Worm (Caenorhabditis elegans) whole organism, midembryonic: ENCODE measurements around the gene F23F1.6.

Experiments
- T22C8.4 ChIP-seq: fragments of 200-800 bp; sonication (Bioruptor generic); IDR thresholded peaks from 2 replicates; pipeline ENCODE4 v1.3.6; 2022; ENCODE audit warnings: missing genetic modification characterization, missing compliant biosample characterization
- cog-1 ChIP-seq: sonication (generic microtip); optimal IDR thresholded peaks from 2 replicates; lab custom pipeline; 2016; ENCODE audit warnings: missing genetic modification characterization, missing compliant biosample characterization
- flt-1 ChIP-seq: fragments of 200-800 bp; sonication (Bioruptor generic); IDR thresholded peaks from 2 replicates; pipeline ENCODE4 v1.3.6; 2022; ENCODE audit warnings: missing genetic modification characterization, missing compliant biosample characterization
- klf-2 ChIP-seq: fragments of 200-800 bp; sonication (Bioruptor generic); conservative IDR thresholded peaks from 2 replicates; pipeline ENCODE4 v1.3.6; 2022; ENCODE audit warnings: missing genetic modification reagents, missing genetic modification characterization, missing compliant biosample characterization
- med-1 ChIP-seq: sonication (generic microtip); optimal IDR thresholded peaks from 2 replicates; lab custom pipeline; 2017; ENCODE audit warnings: missing genetic modification characterization, mild to moderate bottlenecking, missing compliant biosample characterization, antibody characterized with exemption, missing genetic modification reagents; ENCODE audit not compliant: insufficient read depth
- ref-1 ChIP-seq: fragments of 200-800 bp; sonication (Bioruptor generic); conservative IDR thresholded peaks from 2 replicates; pipeline ENCODE4 v1.3.6; 2022; ENCODE audit warnings: missing genetic modification reagents, missing genetic modification characterization, missing compliant biosample characterization
- tab-1 ChIP-seq: fragments of 200-800 bp; sonication (Bioruptor generic); IDR thresholded peaks from 2 replicates; pipeline ENCODE4 v1.3.6; 2022; ENCODE audit warnings: missing genetic modification characterization, missing compliant biosample characterization
- ztf-23 ChIP-seq: fragments of 200-800 bp; sonication (Bioruptor generic); IDR thresholded peaks from 2 replicates; pipeline ENCODE4 v1.3.6; 2022; ENCODE audit warnings: missing genetic modification reagents, missing genetic modification characterization, missing compliant biosample characterization
- ztf-29 ChIP-seq: fragments of 200-800 bp; sonication (Bioruptor generic); IDR thresholded peaks from 2 replicates; pipeline ENCODE4 v1.3.6; 2022; ENCODE audit warnings: missing genetic modification reagents, missing genetic modification characterization, missing compliant biosample characterization

Gene F23F1.6

ce11 chrII:47280-47679 lies 10.2 kb upstream of the F23F1.6 start, which contains the start of gene C23H3.5:
TSS of gene C23H3.5 (plus strand) at chrII:47580.
- TF ChIP-seq flt-1 (GFP tag; lab: Robert Waterston, UW) (no peak), T22C8.4 (GFP tag; lab: Robert Waterston, UW) (no peak), ztf-23 (GFP tag; lab: Robert Waterston, UW) (no peak), ztf-29 (GFP tag; lab: Robert Waterston, UW) (no peak), med-1 (no peak), tab-1 (GFP tag; lab: Robert Waterston, UW) (no peak), klf-2 (GFP tag; lab: Robert Waterston, UW) (no peak), ref-1 (GFP tag; lab: Robert Waterston, UW) (no peak)

- TF ChIP-seq tab-1 (GFP tag; lab: Robert Waterston, UW) = no peak
- TF ChIP-seq T22C8.4 (GFP tag; lab: Robert Waterston, UW) = no peak
- no peak for TF ChIP-seq ref-1 (GFP tag; lab: Robert Waterston, UW)
- TF ChIP-seq flt-1 (GFP tag; lab: Robert Waterston, UW) = no peak
- no peak for TF ChIP-seq ztf-29 (GFP tag; lab: Robert Waterston, UW)
- no peak for TF ChIP-seq ztf-23 (GFP tag; lab: Robert Waterston, UW)
- no peak for TF ChIP-seq cog-1
- TF ChIP-seq med-1 = no peak
- TF ChIP-seq klf-2 (GFP tag; lab: Robert Waterston, UW) = no peak
Observed at ce11 chrII:46116-46515, 9.0 kb upstream of the F23F1.6 start, which contains the start of gene rpt-4. TSS of gene rpt-4 (minus strand) at chrII:46216.

DNA sequence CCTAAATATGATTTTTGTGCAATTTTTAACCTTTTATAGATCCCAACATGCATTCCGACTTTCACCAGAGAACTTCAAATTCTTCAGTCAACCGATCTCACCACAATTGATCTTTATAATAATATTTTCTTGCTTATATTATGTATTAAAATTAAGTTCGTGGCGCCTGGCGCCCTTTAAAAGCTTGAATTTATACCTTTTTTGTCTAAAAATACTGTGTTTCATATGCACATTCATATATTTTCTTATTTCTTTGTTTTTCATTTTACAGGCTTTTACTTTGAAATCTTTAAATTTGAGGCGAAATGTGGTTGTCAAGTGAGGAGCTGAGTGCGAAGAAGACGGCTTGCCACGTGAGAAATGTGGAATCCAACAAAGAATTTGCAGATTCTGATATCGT lies 7.6 kb upstream of the F23F1.6 start, which contains the start of gene rpoa-49:
Gene rpoa-49 (plus strand): TSS at position 301 of the 400 bp plus-strand sequence.
- TF ChIP-seq ref-1 (GFP tag; lab: Robert Waterston, UW) = no peak
- TF ChIP-seq tab-1 (GFP tag; lab: Robert Waterston, UW) = no peak
- TF ChIP-seq med-1 = no peak
- no peak for TF ChIP-seq cog-1
- no peak for TF ChIP-seq ztf-29 (GFP tag; lab: Robert Waterston, UW)
- TF ChIP-seq T22C8.4 (GFP tag; lab: Robert Waterston, UW) = no peak
- no peak for TF ChIP-seq klf-2 (GFP tag; lab: Robert Waterston, UW)
- TF ChIP-seq flt-1 (GFP tag; lab: Robert Waterston, UW) = no peak
- no peak for TF ChIP-seq ztf-23 (GFP tag; lab: Robert Waterston, UW)

ce11 chrII:43640-44039 lies 6.5 kb upstream of the F23F1.6 start, which contains the start of gene nfyc-1:
TSS of gene nfyc-1 (plus strand) at chrII:43907.
- TF ChIP-seq med-1 = no peak
- TF ChIP-seq cog-1 = no peak
- no peak for TF ChIP-seq tab-1 (GFP tag; lab: Robert Waterston, UW)
- TF ChIP-seq ref-1 (GFP tag; lab: Robert Waterston, UW) = no peak
- no peak for TF ChIP-seq flt-1 (GFP tag; lab: Robert Waterston, UW)
- TF ChIP-seq ztf-23 (GFP tag; lab: Robert Waterston, UW) = no peak
- no peak for TF ChIP-seq ztf-29 (GFP tag; lab: Robert Waterston, UW)
- no peak for TF ChIP-seq klf-2 (GFP tag; lab: Robert Waterston, UW)
- no peak for TF ChIP-seq T22C8.4 (GFP tag; lab: Robert Waterston, UW)

ce11 chrII:41914-42313 lies 4.8 kb upstream of the F23F1.6 start, which contains the start of gene F23F1.10:
TSS of gene F23F1.10 (minus strand) at chrII:41982.
- no peak for TF ChIP-seq flt-1 (GFP tag; lab: Robert Waterston, UW)
- TF ChIP-seq cog-1 = no peak
- TF ChIP-seq ztf-23 (GFP tag; lab: Robert Waterston, UW) = no peak
- TF ChIP-seq med-1 = no peak
- no peak for TF ChIP-seq tab-1 (GFP tag; lab: Robert Waterston, UW)
- no peak for TF ChIP-seq klf-2 (GFP tag; lab: Robert Waterston, UW)
- no peak for TF ChIP-seq T22C8.4 (GFP tag; lab: Robert Waterston, UW)
- no peak for TF ChIP-seq ztf-29 (GFP tag; lab: Robert Waterston, UW)
- no peak for TF ChIP-seq ref-1 (GFP tag; lab: Robert Waterston, UW)

ce11 chrII:39437-39836 lies 2.3 kb upstream of the F23F1.6 start, which contains the start of gene spp-24:
TSS of gene spp-24 (minus strand) at chrII:39537.
- TF ChIP-seq klf-2 (GFP tag; lab: Robert Waterston, UW) = no peak
- no peak for TF ChIP-seq ztf-23 (GFP tag; lab: Robert Waterston, UW)
- no peak for TF ChIP-seq ztf-29 (GFP tag; lab: Robert Waterston, UW)
- no peak for TF ChIP-seq T22C8.4 (GFP tag; lab: Robert Waterston, UW)
- TF ChIP-seq ref-1 (GFP tag; lab: Robert Waterston, UW) = no peak
- TF ChIP-seq tab-1 (GFP tag; lab: Robert Waterston, UW) = no peak
- no peak for TF ChIP-seq cog-1
- no peak for TF ChIP-seq flt-1 (GFP tag; lab: Robert Waterston, UW)
- TF ChIP-seq med-1 = no peak

- TF ChIP-seq T22C8.4 (GFP tag; lab: Robert Waterston, UW) (no peak), ztf-23 (GFP tag; lab: Robert Waterston, UW) (no peak), cog-1 (no peak), med-1 (no peak), flt-1 (GFP tag; lab: Robert Waterston, UW) (no peak), tab-1 (GFP tag; lab: Robert Waterston, UW) (no peak), ref-1 (GFP tag; lab: Robert Waterston, UW) (no peak), ztf-29 (GFP tag; lab: Robert Waterston, UW) (no peak), klf-2 (GFP tag; lab: Robert Waterston, UW) (no peak)
Observed at ce11 chrII:33904-34303, 3.2 kb downstream of the F23F1.6 start, which contains the start of gene F23F1.2. TSS of gene F23F1.2 (plus strand) at chrII:34204.

ce11 chrII:31521-31920 lies 5.6 kb downstream of the F23F1.6 start, which contains the start of the genes F23F1.5 and fbxc-54:
TSS of gene F23F1.5 (minus strand) at chrII:31584.
TSS of gene fbxc-54 (plus strand) at chrII:31719.
- no peak for TF ChIP-seq med-1
- TF ChIP-seq flt-1 (GFP tag; lab: Robert Waterston, UW) = no peak
- TF ChIP-seq tab-1 (GFP tag; lab: Robert Waterston, UW) = no peak
- TF ChIP-seq ztf-23 (GFP tag; lab: Robert Waterston, UW) = no peak
- TF ChIP-seq cog-1 = no peak
- TF ChIP-seq klf-2 (GFP tag; lab: Robert Waterston, UW) = no peak
- TF ChIP-seq ref-1 (GFP tag; lab: Robert Waterston, UW) = no peak
- no peak for TF ChIP-seq T22C8.4 (GFP tag; lab: Robert Waterston, UW)
- no peak for TF ChIP-seq ztf-29 (GFP tag; lab: Robert Waterston, UW)

- TF ChIP-seq flt-1 (GFP tag; lab: Robert Waterston, UW) = no peak
- no peak for TF ChIP-seq T22C8.4 (GFP tag; lab: Robert Waterston, UW)
- TF ChIP-seq cog-1 = no peak
- no peak for TF ChIP-seq klf-2 (GFP tag; lab: Robert Waterston, UW)
- no peak for TF ChIP-seq ztf-23 (GFP tag; lab: Robert Waterston, UW)
- TF ChIP-seq ref-1 (GFP tag; lab: Robert Waterston, UW) = no peak
- TF ChIP-seq ztf-29 (GFP tag; lab: Robert Waterston, UW) = no peak
- TF ChIP-seq med-1 = no peak
- TF ChIP-seq tab-1 (GFP tag; lab: Robert Waterston, UW) = no peak
Observed at ce11 chrII:29578-29977, 7.5 kb downstream of the F23F1.6 start.
